Fruit fly (Drosophila melanogaster): ENCODE data around the gene aay.

aay gene

DNA sequence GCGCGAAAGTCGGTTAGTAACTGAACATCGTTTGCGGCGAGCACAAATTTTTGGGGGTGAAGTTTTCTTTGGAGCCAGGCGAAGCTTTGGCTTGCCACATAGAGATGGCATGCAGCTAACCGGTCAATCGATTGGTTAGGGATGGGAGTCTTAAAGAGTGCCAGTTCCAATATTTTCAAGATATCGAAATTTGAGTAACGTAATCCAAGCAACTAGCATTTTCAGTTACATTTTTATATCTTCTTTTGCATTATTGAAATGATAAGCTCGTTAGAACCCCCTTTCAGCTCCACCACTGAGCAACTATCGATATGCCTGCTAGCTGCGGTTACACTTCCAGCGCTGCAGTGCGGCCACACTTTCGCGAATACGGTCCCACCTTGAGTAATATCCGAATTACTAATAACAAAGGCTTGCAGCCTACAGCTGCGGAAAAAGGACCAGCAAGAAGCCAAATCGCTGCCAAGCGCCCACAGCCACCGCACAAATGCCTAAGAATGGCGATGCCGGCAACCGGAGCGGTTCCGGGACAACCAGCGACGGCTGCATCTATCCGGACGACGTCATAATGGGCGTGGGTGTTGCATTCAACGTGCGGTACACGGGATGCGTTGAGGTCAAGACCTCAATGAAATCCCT is 3.7 kb downstream of the aay start, which contains the start of the genes Atat and Shc (continued):
- TF ChIP-seq Hand (GFP tag; optimal IDR thresholded peaks at IDR 0.05): peak; percentile 93
- TF ChIP-seq ham (GFP tag; IDR thresholded peaks at IDR 0.05): peak; percentile 98
- TF ChIP-seq Hey (tag; optimal IDR thresholded peaks at IDR 0.05): peak; percentile 95
- peak; percentile 99 for TF ChIP-seq NfI (GFP tag; optimal IDR thresholded peaks at IDR 0.05)
- TF ChIP-seq cas (GFP tag; IDR thresholded peaks at IDR 0.05): peak; percentile 99
- peak; percentile 100 for TF ChIP-seq CG2889 (GFP tag; IDR thresholded peaks at IDR 0.05)
- peak; percentile 55 for TF ChIP-seq CG8478 (optimal IDR thresholded peaks at IDR 0.05)
- TF ChIP-seq CG1602 (GFP tag; optimal IDR thresholded peaks at IDR 0.05): peak; percentile 100
- peak; percentile 66 for TF ChIP-seq pfk (GFP tag; optimal IDR thresholded peaks at IDR 0.05)
- peak; percentile 97 for TF ChIP-seq CG13296 (GFP tag; optimal IDR thresholded peaks at IDR 0.05)
- no peak for TF ChIP-seq usp (GFP tag; optimal IDR thresholded peaks at IDR 0.05)
- TF ChIP-seq CG12769 (tag; optimal IDR thresholded peaks at IDR 0.05): peak; percentile 100
- peak; percentile 98 for TF ChIP-seq CG17361 (GFP tag; IDR thresholded peaks at IDR 0.05)
- TF ChIP-seq CG9932 (GFP tag; IDR thresholded peaks at IDR 0.05): peak; percentile 100
- peak; percentile 21 for TF ChIP-seq pros (GFP tag; optimal IDR thresholded peaks at IDR 0.05)
- peak; percentile 99 for TF ChIP-seq CG13123 (GFP tag; optimal IDR thresholded peaks at IDR 0.05)
- TF ChIP-seq Xbp1 (GFP tag; optimal IDR thresholded peaks at IDR 0.05): peak; percentile 100
- peak; percentile 98 for TF ChIP-seq PHDP (tag; optimal IDR thresholded peaks at IDR 0.05)
- peak; percentile 93 for TF ChIP-seq Dll (GFP tag; IDR thresholded peaks at IDR 0.05; ENCODE audit: partially characterized antibody)
- peak; percentile 100 for TF ChIP-seq Hr3 (GFP tag; optimal IDR thresholded peaks at IDR 0.05)
- TF ChIP-seq tin (GFP tag; optimal IDR thresholded peaks at IDR 0.05): peak; percentile 100
- TF ChIP-seq CG14860 (GFP tag; IDR thresholded peaks at IDR 0.05; ENCODE audit: partially characterized antibody): peak; percentile 91
- peak; percentile 92 for TF ChIP-seq gcm (GFP tag; optimal IDR thresholded peaks at IDR 0.05)
- TF ChIP-seq CG30431 (GFP tag; optimal IDR thresholded peaks at IDR 0.05): peak; percentile 100
- TF ChIP-seq CG10321 (GFP tag; IDR thresholded peaks at IDR 0.05): peak; percentile 87
- peak; percentile 99 for TF ChIP-seq CG13424 (tag; optimal IDR thresholded peaks at IDR 0.05)
- TF ChIP-seq Dfd (GFP tag; optimal IDR thresholded peaks at IDR 0.05): peak in 1 of 2 experiments; percentile 87
- TF ChIP-seq CG2712 (tag; optimal IDR thresholded peaks at IDR 0.05): peak; percentile 98
- TF ChIP-seq salm (tag; optimal IDR thresholded peaks at IDR 0.05): peak; percentile 93
- peak; percentile 98 for TF ChIP-seq CG4854 (GFP tag; optimal IDR thresholded peaks at IDR 0.05)
- TF ChIP-seq CG4730 (GFP tag; IDR thresholded peaks at IDR 0.05): peak; percentile 99
- TF ChIP-seq sisA (GFP tag; IDR thresholded peaks at IDR 0.05): peak; percentile 100
- TF ChIP-seq CG14710 (tag; optimal IDR thresholded peaks at IDR 0.05): peak; percentile 97
- peak; percentile 90 for TF ChIP-seq CG8359 (GFP tag; optimal IDR thresholded peaks at IDR 0.05; ENCODE audit: borderline replicate concordance)
- peak; percentile 93 for TF ChIP-seq ash1 (GFP tag; optimal IDR thresholded peaks at IDR 0.05)
- peak; percentile 100 for TF ChIP-seq jigr1 (GFP tag; IDR thresholded peaks at IDR 0.05)
- peak; percentile 100 for TF ChIP-seq shn (GFP tag; optimal IDR thresholded peaks at IDR 0.05)
- TF ChIP-seq Scr (GFP tag; IDR thresholded peaks at IDR 0.05; ENCODE audit: partially characterized antibody): peak; percentile 93
- peak; percentile 99 for TF ChIP-seq Max (GFP tag; optimal IDR thresholded peaks at IDR 0.05)
- TF ChIP-seq CrebB (tag; optimal IDR thresholded peaks at IDR 0.05): peak; percentile 97
- peak; percentile 94 for TF ChIP-seq CG13287 (GFP tag; IDR thresholded peaks at IDR 0.05; ENCODE audit: partially characterized antibody)
- peak; percentile 64; the same call in 1 of the 3 replicates for TF ChIP-seq CG7963 (GFP tag; IDR thresholded peaks at IDR 0.05; ENCODE audit: partially characterized antibody)
- TF ChIP-seq Hmr (GFP tag; optimal IDR thresholded peaks at IDR 0.05): peak; percentile 99
- peak; percentile 99 for TF ChIP-seq slou (GFP tag; optimal IDR thresholded peaks at IDR 0.05)
- TF ChIP-seq maf-S (GFP tag; optimal IDR thresholded peaks at IDR 0.05): peak; percentile 99
- peak; percentile 99 for TF ChIP-seq Six4 (GFP tag; optimal IDR thresholded peaks at IDR 0.05)
- TF ChIP-seq CG4282 (GFP tag; optimal IDR thresholded peaks at IDR 0.05): peak; percentile 100
- TF ChIP-seq ewg (GFP tag; optimal IDR thresholded peaks at IDR 0.05): peak; percentile 98
- peak; percentile 37 for TF ChIP-seq zf30C (GFP tag; optimal IDR thresholded peaks at IDR 0.05)

All from whole organism, embryonic.